Fruit fly (Drosophila melanogaster): ENCODE results near the gene PlexB.

DNA sequence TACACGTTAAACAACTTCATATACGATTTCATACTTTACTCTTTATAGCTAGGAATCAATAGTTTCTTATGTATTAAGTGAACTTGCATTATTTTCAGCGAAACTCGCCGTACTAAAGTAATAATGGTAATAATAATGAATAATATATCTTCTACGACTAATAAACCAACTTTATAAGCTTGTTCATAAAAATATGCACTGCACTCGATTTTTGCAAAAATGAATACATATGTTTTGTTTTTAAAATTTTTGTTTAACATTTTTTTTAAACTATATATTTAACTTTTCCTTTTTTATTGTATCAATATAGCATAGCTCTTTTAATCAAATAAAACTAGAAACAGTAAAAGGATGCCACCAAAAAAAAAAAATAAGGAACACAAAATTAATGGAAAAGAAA, 43.0 kb downstream of the PlexB start, which contains the start of gene JYalpha:
- TF ChIP-seq HLH106 (tag; optimal IDR thresholded peaks at IDR 0.05): no peak
- TF ChIP-seq psq (GFP tag; optimal IDR thresholded peaks at IDR 0.05): no peak
